Worm (Caenorhabditis elegans): ENCODE results near the gene ndua-1.

Gene ndua-1

ce11 chrV:20841484-20841883 lies 10.2 kb downstream of the ndua-1 start:
- TF ChIP-seq cnd-1 (tag; optimal IDR thresholded peaks at IDR 0.05) (no peak), pha-4 (tag; optimal IDR thresholded peaks at IDR 0.05) (no peak), drap-1 (GFP tag; optimal IDR thresholded peaks at IDR 0.05) (no peak)

- no peak for TF ChIP-seq drap-1 (GFP tag; optimal IDR thresholded peaks at IDR 0.05)
- TF ChIP-seq unc-120 (tag; optimal IDR thresholded peaks at IDR 0.05; ENCODE audit: poor library complexity, severe bottlenecking): no peak
- TF ChIP-seq unc-62 (GFP tag; optimal IDR thresholded peaks at IDR 0.05): no peak
- no peak for TF ChIP-seq blmp-1 (tag; optimal IDR thresholded peaks at IDR 0.05)
- TF ChIP-seq ces-1 (GFP tag; optimal IDR thresholded peaks at IDR 0.05): no peak
- no peak for TF ChIP-seq pha-4 (tag; optimal IDR thresholded peaks at IDR 0.05)
- TF ChIP-seq ztf-11 (tag; optimal IDR thresholded peaks at IDR 0.05): no peak
- no peak for TF ChIP-seq lin-13 (tag; optimal IDR thresholded peaks at IDR 0.05)
- TF ChIP-seq cnd-1 (tag; optimal IDR thresholded peaks at IDR 0.05): no peak
- TF ChIP-seq unc-39 (tag; optimal IDR thresholded peaks at IDR 0.05): no peak
- TF ChIP-seq nhr-12 (tag; optimal IDR thresholded peaks at IDR 0.05): no peak
- no peak for TF ChIP-seq mep-1 (tag; optimal IDR thresholded peaks at IDR 0.05)
- TF ChIP-seq sem-2 (GFP tag; optimal IDR thresholded peaks at IDR 0.05): no peak
- TF ChIP-seq M03D4.4 (tag; optimal IDR thresholded peaks at IDR 0.05): no peak
- TF ChIP-seq mab-5 (tag; optimal IDR thresholded peaks at IDR 0.05): no peak
Measured at ce11 chrV:20838565-20838964, 13.1 kb downstream of the ndua-1 start, which contains the start of gene exos-7. Gene exos-7 (plus strand): TSS chrV:20838865.

DNA sequence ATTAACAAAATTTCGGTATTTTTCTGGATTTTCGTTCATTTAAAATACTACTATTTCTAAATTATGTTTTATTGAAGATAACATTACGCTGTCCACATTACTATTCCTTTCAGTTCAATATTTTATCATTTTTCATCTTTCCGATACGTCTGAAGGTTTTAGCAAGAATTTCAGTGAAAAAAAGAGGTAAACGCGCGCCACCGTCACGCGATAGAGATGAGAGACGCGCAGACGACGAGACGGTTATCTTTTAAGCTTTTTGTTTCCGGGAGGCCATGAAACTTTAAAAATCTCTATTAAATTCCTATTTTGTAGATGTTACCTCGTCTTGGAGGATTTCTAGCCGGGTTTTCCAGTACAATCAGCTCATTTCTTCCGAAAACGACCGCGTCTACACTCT lies 13.9 kb downstream of the ndua-1 start, which contains the start of gene mrps-12:
Gene mrps-12, plus strand, starts transcription at position 316 of the 400 bp plus-strand sequence.
- TF ChIP-seq lin-13 (tag; optimal IDR thresholded peaks at IDR 0.05) (no peak), lin-32 (GFP tag; optimal IDR thresholded peaks at IDR 0.05) (no peak), tbx-8 (GFP tag; optimal IDR thresholded peaks at IDR 0.05) (no peak), ceh-39 (tag; optimal IDR thresholded peaks at IDR 0.05) (no peak), ceh-83 (GFP tag; optimal IDR thresholded peaks at IDR 0.05) (peak; percentile 41), ces-1 (GFP tag; optimal IDR thresholded peaks at IDR 0.05) (peak; percentile 10)

- TF ChIP-seq blmp-1 (tag; optimal IDR thresholded peaks at IDR 0.05) (no peak), mls-2 (tag; optimal IDR thresholded peaks at IDR 0.05) (no peak), elt-3 (tag; optimal IDR thresholded peaks at IDR 0.05) (no peak), mab-5 (tag; optimal IDR thresholded peaks at IDR 0.05) (no peak), tbx-8 (GFP tag; optimal IDR thresholded peaks at IDR 0.05) (no peak), lin-32 (GFP tag; optimal IDR thresholded peaks at IDR 0.05) (no peak), M03D4.4 (tag; optimal IDR thresholded peaks at IDR 0.05) (no peak), ces-1 (GFP tag; optimal IDR thresholded peaks at IDR 0.05) (peak; percentile 90), unc-120 (tag; optimal IDR thresholded peaks at IDR 0.05; ENCODE audit: poor library complexity, severe bottlenecking) (no peak), sptf-1 (tag; optimal IDR thresholded peaks at IDR 0.05) (peak; percentile 63), zip-8 (tag; optimal IDR thresholded peaks at IDR 0.05) (no peak), lin-13 (tag; optimal IDR thresholded peaks at IDR 0.05) (peak; percentile 7), ztf-11 (tag; optimal IDR thresholded peaks at IDR 0.05) (no peak), ceh-43 (GFP tag; optimal IDR thresholded peaks at IDR 0.05) (no peak), mep-1 (tag; optimal IDR thresholded peaks at IDR 0.05) (peak; percentile 52), nhr-2 (tag; optimal IDR thresholded peaks at IDR 0.05) (no peak), bed-3 (GFP tag; optimal IDR thresholded peaks at IDR 0.05) (peak; percentile 15), unc-39 (tag; optimal IDR thresholded peaks at IDR 0.05) (no peak)
Measured at ce11 chrV:20832554-20832963, 19.1 kb downstream of the ndua-1 start.

DNA sequence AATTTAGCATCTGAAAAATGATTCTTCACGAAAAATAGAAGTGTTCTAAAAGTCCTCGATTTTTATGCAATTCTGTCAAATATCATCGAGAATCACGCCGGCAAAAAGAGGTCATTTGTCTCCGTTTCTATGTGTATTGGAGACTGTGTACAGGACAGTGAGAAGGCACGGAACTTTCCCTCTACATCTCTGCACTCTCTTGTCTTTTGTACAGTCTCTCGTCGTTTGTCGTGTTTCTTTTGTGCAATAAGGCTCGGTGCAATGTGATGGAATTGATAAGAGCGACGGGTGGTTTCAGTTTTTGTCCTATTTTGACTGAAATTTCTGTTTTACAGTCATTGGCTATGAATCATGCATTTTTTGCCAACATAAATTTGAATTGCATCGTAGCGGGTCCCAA lies 19.8 kb downstream of the ndua-1 start:
- peak; percentile 45 for TF ChIP-seq pha-4 (tag; optimal IDR thresholded peaks at IDR 0.05)
- no peak for TF ChIP-seq elt-1 (tag; optimal IDR thresholded peaks at IDR 0.05; ENCODE audit: borderline replicate concordance, insufficient read depth)
- no peak for TF ChIP-seq nhr-76 (tag; optimal IDR thresholded peaks at IDR 0.05)
- no peak for TF ChIP-seq nhr-2 (tag; optimal IDR thresholded peaks at IDR 0.05)
- TF ChIP-seq drap-1 (GFP tag; optimal IDR thresholded peaks at IDR 0.05): no peak

- TF ChIP-seq unc-39 (tag; optimal IDR thresholded peaks at IDR 0.05): no peak
- TF ChIP-seq unc-120 (tag; optimal IDR thresholded peaks at IDR 0.05; ENCODE audit: poor library complexity, severe bottlenecking): no peak
- TF ChIP-seq lin-13 (tag; optimal IDR thresholded peaks at IDR 0.05): no peak
- TF ChIP-seq elt-1 (tag; optimal IDR thresholded peaks at IDR 0.05; ENCODE audit: borderline replicate concordance, insufficient read depth): no peak
- TF ChIP-seq snpc-4 (tag; optimal IDR thresholded peaks at IDR 0.05): no peak
- no peak for TF ChIP-seq cnd-1 (tag; optimal IDR thresholded peaks at IDR 0.05)
- TF ChIP-seq M03D4.4 (tag; optimal IDR thresholded peaks at IDR 0.05): no peak
Measured at ce11 chrV:20830409-20830808, 21.3 kb downstream of the ndua-1 start.

Measured in whole organism, mixed stage, embryonic.